Worm (Caenorhabditis elegans) whole organism, L3 larva: ENCODE results near the gene F22B5.5.

Experiments
- R02D3.7 ChIP-seq: fragments of 150-350 bp; optimal IDR thresholded peaks from 2 replicates; lab custom pipeline; 2014; ENCODE audit warnings: missing biosample characterization, missing genetic modification characterization
- ZK546.5 ChIP-seq: sonication (generic microtip); optimal IDR thresholded peaks from 2 replicates; lab custom pipeline; 2017; ENCODE audit warnings: missing biosample characterization, missing genetic modification characterization
- aly-2 ChIP-seq: fragments of 150-350 bp; optimal IDR thresholded peaks from 2 replicates; lab custom pipeline; 2014; ENCODE audit warnings: missing biosample characterization, missing genetic modification characterization
- ceh-28 ChIP-seq: fragments of 150-350 bp; optimal IDR thresholded peaks from 2 replicates; lab custom pipeline; 2014; ENCODE audit warnings: missing biosample characterization, missing genetic modification reagents, missing genetic modification characterization
- ceh-82 ChIP-seq: fragments of 150-350 bp; optimal IDR thresholded peaks from 2 replicates; lab custom pipeline; 2014; ENCODE audit warnings: missing biosample characterization, missing genetic modification characterization
- daf-12 ChIP-seq: fragments of 150-350 bp; optimal IDR thresholded peaks from 2 replicates; lab custom pipeline; 2014; ENCODE audit warnings: missing biosample characterization, missing genetic modification reagents, missing genetic modification characterization
- elt-1 ChIP-seq: fragments of 150-350 bp; optimal IDR thresholded peaks from 2 replicates; lab custom pipeline; 2014; ENCODE audit warnings: missing biosample characterization, missing genetic modification characterization
- elt-2 ChIP-seq: sonication (generic microtip); optimal IDR thresholded peaks from 2 replicates; lab custom pipeline; 2016; ENCODE audit warnings: missing genetic modification reagents, mild to moderate bottlenecking, missing genetic modification characterization, missing compliant biosample characterization
- eor-1 ChIP-seq, 2 experiments: fragments of 150-350 bp; optimal IDR thresholded peaks; 2 replicates each; lab custom pipeline; 2014 to 2018; ENCODE audit warnings: missing biosample characterization in 2 of 2, missing genetic modification characterization in 2 of 2
- fkh-2 ChIP-seq: fragments of 150-350 bp; optimal IDR thresholded peaks from 2 replicates; lab custom pipeline; 2014; ENCODE audit warnings: missing biosample characterization, missing genetic modification reagents, missing genetic modification characterization
- fos-1 ChIP-seq: fragments of 150-350 bp; optimal IDR thresholded peaks from 2 replicates; lab custom pipeline; 2014; ENCODE audit warnings: missing biosample characterization, missing genetic modification characterization
- hmg-11 ChIP-seq: sonication (generic microtip); optimal IDR thresholded peaks from 2 replicates; lab custom pipeline; 2016; ENCODE audit warnings: missing genetic modification characterization, missing compliant biosample characterization
- jun-1 ChIP-seq: fragments of 150-350 bp; optimal IDR thresholded peaks from 2 replicates; lab custom pipeline; 2014; ENCODE audit warnings: missing biosample characterization, missing genetic modification reagents, missing genetic modification characterization
- lin-15B ChIP-seq: fragments of 150-350 bp; optimal IDR thresholded peaks from 2 replicates; lab custom pipeline; 2014; ENCODE audit warnings: missing biosample characterization, missing genetic modification characterization
- lin-39 ChIP-seq: fragments of 150-350 bp; optimal IDR thresholded peaks from 2 replicates; lab custom pipeline; 2018; ENCODE audit warnings: missing biosample characterization, missing genetic modification reagents, missing genetic modification characterization
- lsy-12 ChIP-seq: sonication (generic microtip); optimal IDR thresholded peaks from 2 replicates; lab custom pipeline; 2016; ENCODE audit warnings: mild to moderate bottlenecking, missing genetic modification characterization, missing compliant biosample characterization
- mdl-1 ChIP-seq: fragments of 150-350 bp; optimal IDR thresholded peaks from 2 replicates; lab custom pipeline; 2014; ENCODE audit warnings: missing biosample characterization, missing genetic modification characterization
- nfya-1 ChIP-seq: sonication (generic microtip); optimal IDR thresholded peaks from 2 replicates; lab custom pipeline; 2017; ENCODE audit warnings: missing genetic modification characterization, mild to moderate bottlenecking, missing compliant biosample characterization, antibody characterized with exemption, moderate library complexity; ENCODE audit not compliant: insufficient read depth
- nhr-23 ChIP-seq: fragments of 150-350 bp; optimal IDR thresholded peaks from 2 replicates; lab custom pipeline; 2014; ENCODE audit warnings: missing biosample characterization, missing genetic modification reagents, missing genetic modification characterization
- nhr-25 ChIP-seq: sonication (generic microtip); optimal IDR thresholded peaks from 2 replicates; lab custom pipeline; 2017; ENCODE audit warnings: missing biosample characterization, missing genetic modification characterization
- nhr-28 ChIP-seq: fragments of 150-350 bp; optimal IDR thresholded peaks from 2 replicates; lab custom pipeline; 2014; ENCODE audit warnings: missing biosample characterization, missing genetic modification characterization
- nhr-43 ChIP-seq: sonication (generic microtip); optimal IDR thresholded peaks from 2 replicates; lab custom pipeline; 2016; ENCODE audit warnings: mild to moderate bottlenecking, missing genetic modification characterization, missing compliant biosample characterization; ENCODE audit not compliant: poor library complexity, severe bottlenecking
- nhr-67 ChIP-seq: fragments of 150-350 bp; optimal IDR thresholded peaks from 2 replicates; lab custom pipeline; 2014; ENCODE audit warnings: missing biosample characterization, missing genetic modification characterization
- nhr-76 ChIP-seq: fragments of 150-350 bp; sonication (generic microtip); optimal IDR thresholded peaks from 5 replicates; lab custom pipeline; 2014; ENCODE audit warnings: missing biosample characterization, missing genetic modification characterization
- nhr-77 ChIP-seq: fragments of 150-350 bp; optimal IDR thresholded peaks from 2 replicates; lab custom pipeline; 2014; ENCODE audit warnings: missing biosample characterization, missing genetic modification characterization
- pha-4 ChIP-seq: fragments of 150-350 bp; optimal IDR thresholded peaks from 2 replicates; lab custom pipeline; 2014; ENCODE audit warnings: missing biosample characterization, missing genetic modification reagents, missing genetic modification characterization
- sea-2 ChIP-seq: fragments of 150-350 bp; sonication (generic microtip); optimal IDR thresholded peaks from 4 replicates; lab custom pipeline; 2014; ENCODE audit warnings: missing biosample characterization, missing genetic modification reagents, missing genetic modification characterization
- unc-62 ChIP-seq: fragments of 150-350 bp; sonication (generic microtip); optimal IDR thresholded peaks from 4 replicates; lab custom pipeline; 2014; ENCODE audit warnings: missing biosample characterization, missing genetic modification reagents, missing genetic modification characterization
- zag-1 ChIP-seq: fragments of 150-350 bp; optimal IDR thresholded peaks from 2 replicates; lab custom pipeline; 2014; ENCODE audit warnings: missing biosample characterization, missing genetic modification characterization
- ztf-11 ChIP-seq: fragments of 150-350 bp; optimal IDR thresholded peaks from 2 replicates; lab custom pipeline; 2014; ENCODE audit warnings: missing biosample characterization, missing genetic modification characterization
- ztf-4 ChIP-seq: fragments of 150-350 bp; optimal IDR thresholded peaks from 2 replicates; lab custom pipeline; 2014; ENCODE audit warnings: missing biosample characterization, missing genetic modification characterization

Gene F22B5.5

DNA sequence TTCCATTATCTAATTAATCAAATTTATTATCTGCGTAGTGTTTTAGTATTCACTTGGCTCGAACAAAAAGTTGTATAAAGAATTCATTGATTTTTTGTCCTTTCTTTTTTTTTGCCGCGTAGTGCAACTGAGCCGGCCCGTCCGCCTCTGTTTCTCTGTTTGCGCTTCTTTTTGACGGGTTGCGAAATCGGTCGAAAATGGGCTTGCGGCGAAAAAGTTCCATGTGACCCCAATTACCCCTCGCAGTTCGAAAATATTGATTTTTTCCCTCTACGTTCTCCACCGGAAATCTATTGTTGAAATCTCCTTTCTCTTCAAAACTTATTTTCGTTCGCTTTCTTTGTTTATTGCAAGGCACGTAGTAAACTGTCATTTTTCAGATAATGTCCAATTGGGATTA is 3.0 kb upstream of the F22B5.5 start, which contains the start of gene zyg-9:
Gene zyg-9 (plus strand): TSS at position 381 of the 400 bp plus-strand sequence.
- TF ChIP-seq ceh-28 (tag; lab: Kevin White, UChicago) (peak; percentile 32), sea-2 (GFP tag; lab: Kevin White, UChicago) (no peak), elt-2 (tag; lab: Kevin White, UChicago) (no peak), lin-15B (peak; percentile 34), daf-12 (tag; lab: Kevin White, UChicago) (no peak), fkh-2 (no peak), nhr-28 (tag; lab: Kevin White, UChicago) (no peak), nhr-76 (tag; lab: Kevin White, UChicago) (no peak), eor-1 (tag; optimal IDR thresholded peaks at IDR 0.05; lab: Kevin White, UChicago) (no peak), pha-4 (tag; lab: Kevin White, UChicago) (peak; percentile 20), hmg-11 (peak; percentile 33), jun-1 (tag; lab: Kevin White, UChicago) (no peak), ceh-82 (tag; lab: Kevin White, UChicago) (no peak), unc-62 (GFP tag; lab: Kevin White, UChicago) (no peak), nfya-1 (tag; lab: Kevin White, UChicago) (peak; percentile 39), nhr-67 (no peak), zag-1 (tag; lab: Kevin White, UChicago) (no peak), R02D3.7 (tag; lab: Kevin White, UChicago) (no peak), lin-39 (tag; lab: Kevin White, UChicago) (peak; percentile 54), mdl-1 (no peak), nhr-43 (tag; lab: Kevin White, UChicago) (no peak), nhr-23 (tag; lab: Kevin White, UChicago) (peak; percentile 14), lsy-12 (tag; lab: Kevin White, UChicago) (no peak)

DNA sequence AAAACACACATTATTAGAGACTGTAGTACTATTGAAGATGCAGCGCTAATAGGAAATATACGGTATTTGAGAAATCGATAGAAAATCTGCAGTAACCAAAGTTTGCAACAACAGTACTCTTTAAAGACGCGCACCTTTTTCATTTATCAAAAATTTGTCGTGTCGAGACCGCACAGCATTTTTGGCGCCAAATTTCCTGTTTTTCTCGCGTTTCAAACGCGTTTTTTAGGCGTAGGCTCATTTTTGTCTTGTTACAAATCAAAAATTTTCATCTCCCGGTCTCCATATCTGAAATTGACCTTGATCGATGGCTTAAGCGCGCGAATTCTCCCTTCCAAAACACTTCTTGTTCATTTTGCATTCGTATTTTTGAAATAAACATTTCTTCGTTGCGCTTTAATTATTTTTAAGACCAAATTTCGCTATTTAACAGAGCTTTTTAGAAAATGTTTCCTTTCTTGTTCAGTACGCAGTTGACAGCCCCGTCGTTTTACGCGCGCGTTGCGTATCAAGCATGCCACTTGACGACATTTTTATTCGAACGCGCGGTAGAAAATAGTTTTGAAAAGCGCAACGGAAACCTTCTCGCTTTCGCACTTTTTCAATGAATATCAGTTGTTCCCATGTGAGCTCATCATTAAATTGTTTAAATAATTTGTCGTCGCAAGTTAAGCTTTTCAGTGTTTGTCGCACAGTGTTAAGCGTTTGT is 2.4 kb upstream of the F22B5.5 start:
- TF ChIP-seq nhr-23 (tag; lab: Kevin White, UChicago) (no peak), nhr-77 (tag; lab: Kevin White, UChicago) (no peak), ztf-4 (tag; lab: Kevin White, UChicago) (no peak), lsy-12 (tag; lab: Kevin White, UChicago) (no peak), nhr-67 (no peak)
- TF ChIP-seq, all 47 proteins: peak for 0

DNA sequence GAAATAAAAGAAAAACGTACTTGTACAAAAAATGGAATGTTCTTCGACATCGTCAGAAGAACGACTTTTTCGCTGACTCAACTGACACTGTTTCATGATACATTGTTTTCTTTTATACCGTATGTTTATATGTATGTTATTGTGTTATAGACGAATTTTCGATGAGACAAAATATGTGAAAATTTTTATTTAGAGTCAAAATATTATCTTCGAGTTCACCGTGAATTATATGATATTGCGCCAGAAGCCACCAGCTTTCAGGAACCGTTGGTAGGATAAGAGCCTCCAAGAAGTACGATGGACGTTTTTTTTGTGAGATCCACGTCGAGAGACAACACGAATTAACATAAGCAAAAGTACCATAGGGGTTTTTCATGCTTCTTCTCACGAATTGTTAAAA is 1.7 kb upstream of the F22B5.5 start, which contains the start of gene F22B5.6:
Gene F22B5.6 (minus strand): TSS at position 101 of the 400 bp plus-strand sequence.
- TF ChIP-seq nfya-1 (tag; lab: Kevin White, UChicago) = no peak
- no peak for TF ChIP-seq nhr-77 (tag; lab: Kevin White, UChicago)
- no peak for TF ChIP-seq nhr-25 (tag; lab: Kevin White, UChicago)
- no peak for TF ChIP-seq ZK546.5 (tag; lab: Kevin White, UChicago)
- no peak for TF ChIP-seq ztf-11 (tag; lab: Kevin White, UChicago)
- TF ChIP-seq jun-1 (tag; lab: Kevin White, UChicago) = no peak
- no peak for TF ChIP-seq sea-2 (GFP tag; lab: Kevin White, UChicago)

DNA sequence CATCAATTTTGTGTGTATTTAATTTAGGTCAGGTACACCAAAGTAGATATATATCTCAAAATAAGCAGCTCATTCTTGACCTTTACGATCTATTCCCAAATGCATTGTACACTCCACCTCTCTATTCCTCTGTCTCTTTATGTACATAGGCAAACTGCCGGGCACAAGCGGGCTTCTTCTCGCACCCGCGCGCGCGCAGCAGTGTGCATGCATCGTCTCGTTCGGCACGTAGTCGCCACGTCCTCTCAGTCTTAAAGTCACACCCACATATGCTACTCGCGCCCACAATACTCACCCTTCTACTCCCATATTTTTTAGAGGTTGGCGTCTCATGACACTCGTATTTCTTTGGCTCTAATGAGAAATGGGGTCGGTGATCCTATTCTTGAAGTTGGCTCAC is 3.0 kb downstream of the F22B5.5 start:
- TF ChIP-seq nhr-76 (tag; lab: Kevin White, UChicago) (no peak), lin-39 (tag; lab: Kevin White, UChicago) (peak; percentile 90), pha-4 (tag; lab: Kevin White, UChicago) (peak; percentile 73), elt-1 (tag; lab: Kevin White, UChicago) (no peak)

DNA sequence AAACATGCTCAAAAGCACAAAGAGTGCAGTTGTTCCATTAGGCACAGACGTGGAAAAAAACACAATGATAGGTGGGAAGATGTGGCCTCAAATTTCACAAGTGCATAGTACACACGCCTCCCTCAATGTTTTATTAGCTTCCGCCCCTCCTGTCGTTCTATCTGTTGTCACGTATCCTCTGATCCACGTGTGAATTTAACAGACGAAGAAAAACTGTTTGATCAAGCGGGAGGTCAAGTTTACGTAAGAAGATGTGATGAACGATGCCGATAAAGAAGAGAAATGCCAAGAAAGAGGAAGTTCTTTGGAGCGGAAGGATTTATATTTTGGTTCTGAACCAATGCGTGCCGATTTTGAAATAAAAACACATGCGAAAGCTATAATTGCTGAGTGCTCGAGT is 3.7 kb downstream of the F22B5.5 start:
- TF ChIP-seq pha-4 (tag; lab: Kevin White, UChicago) (peak; percentile 10), mdl-1 (no peak), aly-2 (tag; lab: Kevin White, UChicago) (no peak), fos-1 (tag; lab: Kevin White, UChicago) (no peak)
- TF ChIP-seq, all 47 proteins: peak for 1
